Fruit fly (Drosophila melanogaster): Measurements from ENCODE around the gene Bx42.

dm6 chrX:9152127-9152598 is 45.8 kb upstream of the Bx42 start:
- TF ChIP-seq GATAd (GFP tag; optimal IDR thresholded peaks at IDR 0.05) (no peak), brk (GFP tag; optimal IDR thresholded peaks at IDR 0.05) (no peak), pan (optimal IDR thresholded peaks at IDR 0.05) (no peak)

Measured in whole organism, wandering third instar larva.